Fruit fly (Drosophila melanogaster) whole organism, pupa: Measurements from ENCODE around the gene CG11600.
A peak's percentile ranks its signal among the peaks of the same experiment; 100 is the strongest.

Experiments used
- CG10348 ChIP-seq: fragments of 200-800 bp; sonication (Bioruptor generic); IDR thresholded peaks from 2 replicates; pipeline ENCODE4 v1.3.6; 2022; ENCODE audit warnings: missing biosample characterization, missing genetic modification characterization
- CG12605 ChIP-seq: fragments of 200-800 bp; sonication (Bioruptor generic); IDR thresholded peaks from 2 replicates; pipeline ENCODE4 v1.3.6; 2022; ENCODE audit warnings: missing biosample characterization, missing genetic modification characterization
- CG13204 ChIP-seq: fragments of 200-800 bp; sonication (Bioruptor generic); optimal IDR thresholded peaks from 2 replicates; lab custom pipeline; 2018; ENCODE audit warnings: missing biosample characterization, mild to moderate bottlenecking, missing genetic modification characterization, moderate library complexity
- CG14655 ChIP-seq: fragments of 200-800 bp; sonication (Bioruptor generic); optimal IDR thresholded peaks from 3 replicates; lab custom pipeline; 2017; ENCODE audit warnings: mild to moderate bottlenecking, missing biosample characterization, missing genetic modification reagents, missing genetic modification characterization
- CG15710 ChIP-seq: fragments of 200-800 bp; sonication (Bioruptor generic); optimal IDR thresholded peaks from 2 replicates; lab custom pipeline; 2018; ENCODE audit warnings: missing biosample characterization, mild to moderate bottlenecking, missing genetic modification characterization, moderate library complexity
- CG17806 ChIP-seq: fragments of 200-800 bp; sonication (Bioruptor generic); optimal IDR thresholded peaks from 2 replicates; lab custom pipeline; 2018; ENCODE audit warnings: missing biosample characterization, mild to moderate bottlenecking, missing genetic modification characterization, moderate library complexity
- CG32121 ChIP-seq: fragments of 200-800 bp; sonication (Bioruptor generic); IDR thresholded peaks from 2 replicates; pipeline ENCODE4 v1.3.6; 2022; ENCODE audit warnings: missing biosample characterization, missing genetic modification characterization
- CG34367 ChIP-seq: fragments of 200-800 bp; sonication (Bioruptor generic); optimal IDR thresholded peaks from 2 replicates; lab custom pipeline; 2018; ENCODE audit warnings: missing biosample characterization, mild to moderate bottlenecking, missing genetic modification characterization
- CG4496 ChIP-seq: fragments of 200-800 bp; sonication (Bioruptor generic); IDR thresholded peaks from 3 replicates; pipeline ENCODE4 v1.3.6; 2022; ENCODE audit warnings: missing biosample characterization, missing genetic modification characterization
- CG8159 ChIP-seq: fragments of 200-800 bp; sonication (Bioruptor generic); optimal IDR thresholded peaks from 3 replicates; lab custom pipeline; 2018; ENCODE audit warnings: missing biosample characterization, mild to moderate bottlenecking, missing genetic modification characterization, moderate library complexity
- CG8301 ChIP-seq: fragments of 200-800 bp; sonication (Bioruptor generic); optimal IDR thresholded peaks from 2 replicates; lab custom pipeline; 2018; ENCODE audit warnings: missing biosample characterization, mild to moderate bottlenecking, missing genetic modification characterization
- CG9948 ChIP-seq: fragments of 200-800 bp; sonication (Bioruptor generic); optimal IDR thresholded peaks from 2 replicates; lab custom pipeline; 2018; ENCODE audit warnings: missing biosample characterization, mild to moderate bottlenecking, missing genetic modification characterization, moderate library complexity
- D1 ChIP-seq: fragments of 200-800 bp; sonication (Bioruptor generic); optimal IDR thresholded peaks from 2 replicates; lab custom pipeline; 2018; ENCODE audit warnings: missing biosample characterization, mild to moderate bottlenecking, missing genetic modification characterization, moderate library complexity
- EcR ChIP-seq: fragments of 200-800 bp; sonication (Bioruptor generic); optimal IDR thresholded peaks from 3 replicates; lab custom pipeline; 2019; ENCODE audit warnings: missing biosample characterization, missing genetic modification characterization, mild to moderate bottlenecking, moderate library complexity, missing genetic modification reagents
- Ets98B ChIP-seq: fragments of 200-800 bp; sonication (Bioruptor generic); IDR thresholded peaks from 2 replicates; pipeline ENCODE4 v1.3.6; 2022; ENCODE audit warnings: missing biosample characterization, missing genetic modification characterization
- Pif1A ChIP-seq: fragments of 200-800 bp; sonication (Bioruptor generic); optimal IDR thresholded peaks from 3 replicates; lab custom pipeline; 2016; ENCODE audit warnings: missing biosample characterization, missing genetic modification characterization
- Pif1B ChIP-seq: fragments of 200-800 bp; sonication (Bioruptor generic); optimal IDR thresholded peaks from 3 replicates; lab custom pipeline; 2016; ENCODE audit warnings: missing biosample characterization, missing genetic modification characterization
- Snoo ChIP-seq: fragments of 200-800 bp; sonication (Bioruptor generic); optimal IDR thresholded peaks from 3 replicates; lab custom pipeline; 2017; ENCODE audit warnings: missing biosample characterization, mild to moderate bottlenecking, missing genetic modification characterization, inconsistent platforms
- fd96Ca ChIP-seq: fragments of 200-800 bp; sonication (Bioruptor generic); IDR thresholded peaks from 3 replicates; pipeline ENCODE4 v1.3.6; 2022; ENCODE audit warnings: missing biosample characterization, missing genetic modification characterization
- gl ChIP-seq: fragments of 200-800 bp; sonication (Bioruptor generic); optimal IDR thresholded peaks from 2 replicates; lab custom pipeline; 2018; ENCODE audit warnings: missing biosample characterization, mild to moderate bottlenecking, missing genetic modification characterization
- rn ChIP-seq: fragments of 200-800 bp; sonication (Bioruptor generic); IDR thresholded peaks from 2 replicates; pipeline ENCODE4 v1.3.6; 2022; ENCODE audit warnings: missing biosample characterization, missing genetic modification characterization

CG11600 gene

dm6 chr3R:12636240-12636639 is at the start of gene CG11600:
Gene CG11600, plus strand, starts transcription at chr3R:12636540.
- no peak for TF ChIP-seq CG17806 (tag; lab: Kevin White, UChicago)

- TF ChIP-seq Pif1B (GFP tag; lab: Kevin White, UChicago): no peak
- TF ChIP-seq EcR: no peak
These were observed 44.7 kb upstream of the CG11600 start for dm6 chr3R:12591672-12592071.

dm6 chr3R:12595187-12595889 is 41.0 kb upstream of the CG11600 start, which contains the start of gene Octbeta2R:
Gene Octbeta2R, minus strand, starts transcription at chr3R:12595725.
- TF ChIP-seq CG10348 (GFP tag; lab: Robert Waterston, UW) (no peak), CG4496 (GFP tag; lab: Robert Waterston, UW) (0 out of 3 replicates have a peak, but pooled peaks have one; percentile 15)

DNA sequence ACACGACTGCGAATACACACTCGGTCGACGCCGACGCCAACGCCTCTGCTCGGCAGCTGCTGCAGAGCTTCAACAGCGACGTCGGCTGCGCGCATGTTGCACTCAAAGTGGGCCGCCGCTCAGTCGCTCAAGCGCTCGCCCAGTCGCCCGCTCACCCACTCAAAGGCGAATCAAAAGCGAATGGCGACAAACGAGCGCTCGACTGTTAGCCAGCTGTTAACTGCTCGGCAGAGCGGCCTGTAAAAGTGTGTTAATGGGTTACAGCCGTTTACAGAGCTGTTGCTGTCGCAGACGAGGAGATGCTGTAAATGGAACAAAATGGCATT is 40.5 kb upstream of the CG11600 start:
- TF ChIP-seq CG8301 (tag; lab: Kevin White, UChicago) (no peak), rn (GFP tag; lab: Robert Waterston, UW) (no peak), D1 (tag; lab: Kevin White, UChicago) (no peak), CG13204 (GFP tag; lab: Kevin White, UChicago) (no peak), Snoo (tag; lab: Kevin White, UChicago) (no peak), CG12605 (GFP tag; lab: Robert Waterston, UW) (no peak), fd96Ca (GFP tag; lab: Robert Waterston, UW) (no peak), CG9948 (tag; lab: Kevin White, UChicago) (no peak)

DNA sequence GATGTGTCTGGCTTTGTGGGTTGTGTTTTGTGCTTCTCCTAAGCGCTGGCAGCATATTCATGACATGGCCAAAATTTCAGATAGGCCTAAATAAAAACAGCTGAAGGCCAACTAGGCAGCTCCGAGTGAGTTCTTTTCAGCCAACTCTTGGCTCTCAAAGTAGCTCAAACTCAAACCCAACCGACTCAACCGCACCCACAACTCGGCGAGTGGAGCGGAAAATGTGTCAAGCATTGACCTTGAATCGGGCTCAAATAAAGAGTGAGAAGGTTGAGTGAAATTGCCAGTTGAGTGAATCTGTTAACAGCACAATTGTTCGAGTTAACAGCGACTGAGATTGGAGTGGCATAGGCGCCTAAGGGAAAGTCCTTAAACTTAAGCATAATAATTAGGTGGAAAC is 24.4 kb upstream of the CG11600 start:
- TF ChIP-seq Pif1A (GFP tag; lab: Kevin White, UChicago): no peak
- TF ChIP-seq CG32121 (GFP tag; lab: Robert Waterston, UW): no peak
- TF ChIP-seq CG9948 (tag; lab: Kevin White, UChicago): no peak
- TF ChIP-seq CG15710 (tag; lab: Kevin White, UChicago): no peak

DNA sequence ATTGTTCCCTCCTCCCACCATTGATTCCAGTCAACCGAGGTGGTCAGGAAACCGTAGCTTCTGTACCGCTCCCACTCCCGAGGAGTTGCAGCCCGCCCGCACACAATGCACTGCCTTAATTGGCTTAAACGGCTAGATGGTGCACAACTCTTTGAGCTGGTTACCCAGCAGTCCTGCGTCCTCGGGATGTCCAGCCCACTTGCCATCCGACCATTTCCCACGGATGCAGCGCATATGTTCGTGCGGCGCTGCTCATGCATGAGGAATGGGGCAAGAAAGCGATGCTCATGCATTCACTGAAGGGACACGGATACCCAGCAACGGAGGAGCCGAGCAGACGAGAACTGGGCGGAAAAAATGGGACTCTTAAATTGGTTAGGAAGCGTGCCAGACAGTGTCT is 20.8 kb upstream of the CG11600 start:
- TF ChIP-seq CG8301 (tag; lab: Kevin White, UChicago) (no peak), CG8159 (no peak), Ets98B (no peak), Pif1A (GFP tag; lab: Kevin White, UChicago) (no peak), CG10348 (GFP tag; lab: Robert Waterston, UW) (no peak), EcR (no peak), CG4496 (GFP tag; lab: Robert Waterston, UW) (no peak), Pif1B (GFP tag; lab: Kevin White, UChicago) (no peak), fd96Ca (GFP tag; lab: Robert Waterston, UW) (no peak), D1 (tag; lab: Kevin White, UChicago) (no peak)

- TF ChIP-seq CG34367 (tag; lab: Kevin White, UChicago): no peak
- TF ChIP-seq CG17806 (tag; lab: Kevin White, UChicago): no peak
- no peak for TF ChIP-seq CG14655 (GFP tag; lab: Kevin White, UChicago)
- TF ChIP-seq CG32121 (GFP tag; lab: Robert Waterston, UW): no peak
These were observed 13.6 kb upstream of the CG11600 start for dm6 chr3R:12622778-12623177.

DNA sequence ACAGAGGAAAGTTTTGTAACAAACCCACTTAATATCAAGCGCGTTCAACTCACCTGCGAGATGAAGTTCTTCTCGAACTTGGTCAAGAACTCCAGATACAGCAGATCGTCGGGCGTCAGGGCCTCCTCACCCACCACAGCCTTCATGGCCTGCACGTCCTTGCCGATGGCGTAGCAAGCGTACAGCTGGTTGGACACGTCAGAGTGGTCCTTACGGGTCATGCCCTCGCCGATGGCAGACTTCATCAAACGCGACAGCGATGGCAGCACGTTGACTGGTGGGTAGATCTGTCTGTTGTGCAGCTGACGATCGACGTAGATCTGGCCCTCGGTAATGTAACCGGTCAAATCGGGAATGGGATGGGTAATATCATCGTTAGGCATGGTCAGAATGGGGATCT is 11.4 kb upstream of the CG11600 start:
- TF ChIP-seq CG8301 (tag; lab: Kevin White, UChicago) (no peak), CG32121 (GFP tag; lab: Robert Waterston, UW) (no peak), CG10348 (GFP tag; lab: Robert Waterston, UW) (no peak), CG12605 (GFP tag; lab: Robert Waterston, UW) (no peak), Ets98B (no peak), fd96Ca (GFP tag; lab: Robert Waterston, UW) (no peak), D1 (tag; lab: Kevin White, UChicago) (no peak), CG8159 (no peak), EcR (no peak), rn (GFP tag; lab: Robert Waterston, UW) (no peak), CG17806 (tag; lab: Kevin White, UChicago) (no peak), CG14655 (GFP tag; lab: Kevin White, UChicago) (no peak), gl (tag; lab: Kevin White, UChicago) (no peak), Pif1B (GFP tag; lab: Kevin White, UChicago) (no peak)
